Worm (Caenorhabditis elegans): ENCODE measurements around the gene msp-64.

DNA sequence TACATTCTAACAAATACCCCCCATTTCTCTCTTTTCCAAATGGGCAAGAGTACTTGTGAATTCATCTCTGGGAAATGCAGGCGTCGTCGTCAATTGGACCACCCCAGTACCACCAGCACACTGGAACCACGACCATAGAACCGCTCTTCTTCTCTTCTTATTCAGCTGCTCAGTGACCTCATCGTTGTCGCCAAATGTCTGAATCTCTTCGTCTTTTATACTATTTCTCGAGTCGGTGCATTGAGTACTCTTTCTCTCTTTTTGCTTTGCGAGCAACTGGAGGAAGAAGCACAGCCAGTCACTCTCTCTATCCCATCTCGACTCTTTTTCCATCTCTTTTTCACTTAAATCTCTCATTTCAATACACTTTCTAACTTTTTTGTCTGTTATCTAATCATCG is 30.3 kb downstream of the msp-64 start:
- TF ChIP-seq nhr-27 (tag; optimal IDR thresholded peaks at IDR 0.05) = no peak
- no peak for TF ChIP-seq unc-62 (GFP tag; optimal IDR thresholded peaks at IDR 0.05)
- TF ChIP-seq tbp1 (GFP tag; optimal IDR thresholded peaks at IDR 0.05) = no peak
- TF ChIP-seq lin-35 (GFP tag; optimal IDR thresholded peaks at IDR 0.05) = no peak
- no peak for TF ChIP-seq nfyb-1 (GFP tag; IDR thresholded peaks at IDR 0.05)
- TF ChIP-seq chd-7 (tag; optimal IDR thresholded peaks at IDR 0.05) = no peak
